Worm (Caenorhabditis elegans): Measurements from ENCODE around the gene pitr-4.

ce11 chrV:9663948-9664347 is 2.5 kb upstream of the pitr-4 start:
- TF ChIP-seq nhr-77 (tag; optimal IDR thresholded peaks at IDR 0.05) = no peak
- TF ChIP-seq ztf-11 (tag; optimal IDR thresholded peaks at IDR 0.05) = no peak
- no peak for TF ChIP-seq nhr-20 (tag; optimal IDR thresholded peaks at IDR 0.05)
- TF ChIP-seq dpl-1 (GFP tag; optimal IDR thresholded peaks at IDR 0.05) = no peak

Data from whole organism, L1 larva.